Fruit fly (Drosophila melanogaster): Measurements from ENCODE around the gene CG1791.

CG1791 gene

dm6 chrX:9930882-9931281 lies 33.8 kb downstream of the CG1791 start, which contains the start of gene Idgf4:
Idgf4 (minus strand) TSS chrX:9930948.
- no peak for TF ChIP-seq ab (GFP tag; optimal IDR thresholded peaks at IDR 0.05)
- no peak for TF ChIP-seq rib (GFP tag; IDR thresholded peaks at IDR 0.05)
- no peak for TF ChIP-seq fd102C (GFP tag; optimal IDR thresholded peaks at IDR 0.05)
- TF ChIP-seq CG17612 (GFP tag; IDR thresholded peaks at IDR 0.05): no peak
- TF ChIP-seq ind (GFP tag; optimal IDR thresholded peaks at IDR 0.05): no peak
- peak; percentile 12 for TF ChIP-seq Hsf (GFP tag; optimal IDR thresholded peaks at IDR 0.05)
- TF ChIP-seq ci (GFP tag; IDR thresholded peaks at IDR 0.05): 0 out of 3 replicates have a peak, but pooled peaks have one; percentile 26
- no peak for TF ChIP-seq CG17385 (GFP tag; optimal IDR thresholded peaks at IDR 0.05)
- no peak for TF ChIP-seq tx (GFP tag; optimal IDR thresholded peaks at IDR 0.05)
- peak; percentile 70 for TF ChIP-seq psq (GFP tag; optimal IDR thresholded peaks at IDR 0.05)
- peak; percentile 7 for TF ChIP-seq salm (tag; optimal IDR thresholded peaks at IDR 0.05)
- TF ChIP-seq ATbp (GFP tag; optimal IDR thresholded peaks at IDR 0.05): peak; percentile 25
- no peak for TF ChIP-seq HLH54F (GFP tag; optimal IDR thresholded peaks at IDR 0.05)
- TF ChIP-seq sens (GFP tag): peak; percentile 72
- no peak for TF ChIP-seq hbn (GFP tag; IDR thresholded peaks at IDR 0.05; ENCODE audit: partially characterized antibody)
- peak; percentile 8 for TF ChIP-seq CG34376 (GFP tag; optimal IDR thresholded peaks at IDR 0.05)
- peak; percentile 16 for TF ChIP-seq grn (GFP tag; optimal IDR thresholded peaks at IDR 0.05)
- TF ChIP-seq CG7745 (tag; optimal IDR thresholded peaks at IDR 0.05): peak; percentile 41
- peak; percentile 2 for TF ChIP-seq CG11504 (tag; optimal IDR thresholded peaks at IDR 0.05)
- no peak for TF ChIP-seq CG32767 (GFP tag; IDR thresholded peaks at IDR 0.05)
- TF ChIP-seq Sox102F (GFP tag; optimal IDR thresholded peaks at IDR 0.05): peak; percentile 9
- TF ChIP-seq seq (GFP tag; IDR thresholded peaks at IDR 0.05): no peak
- TF ChIP-seq Deaf1 (tag; optimal IDR thresholded peaks at IDR 0.05): peak; percentile 16
- TF ChIP-seq CG34422 (GFP tag; IDR thresholded peaks at IDR 0.05): peak; percentile 16; the same call in 1 of the 3 replicates
- peak; percentile 26 for TF ChIP-seq gem (tag; optimal IDR thresholded peaks at IDR 0.05)
- TF ChIP-seq CG12744 (GFP tag; optimal IDR thresholded peaks at IDR 0.05): no peak
- TF ChIP-seq chif (GFP tag; optimal IDR thresholded peaks at IDR 0.05): peak in 1 of 2 experiments; percentile 4
- TF ChIP-seq CG13894 (tag; optimal IDR thresholded peaks at IDR 0.05): peak; percentile 22
- TF ChIP-seq Pdp1 (GFP tag; optimal IDR thresholded peaks at IDR 0.05): peak in 1 of 2 experiments; percentile 40
- peak; percentile 5 for TF ChIP-seq CG10209 (GFP tag; optimal IDR thresholded peaks at IDR 0.05)
- TF ChIP-seq D (optimal IDR thresholded peaks at IDR 0.05): no peak
- no peak for TF ChIP-seq D (GFP tag; optimal IDR thresholded peaks at IDR 0.05)
- TF ChIP-seq Hr3 (GFP tag; optimal IDR thresholded peaks at IDR 0.05): no peak
- peak; percentile 27 for TF ChIP-seq CG9932 (GFP tag; IDR thresholded peaks at IDR 0.05)
- peak; percentile 83 for TF ChIP-seq Med (GFP tag)
- no peak for TF ChIP-seq pb (GFP tag; optimal IDR thresholded peaks at IDR 0.05)
- TF ChIP-seq CG2875 (GFP tag; optimal IDR thresholded peaks at IDR 0.05): peak; percentile 18
- TF ChIP-seq Dip2 (GFP tag; IDR thresholded peaks at IDR 0.05): no peak
- TF ChIP-seq ham (GFP tag; IDR thresholded peaks at IDR 0.05): no peak
- no peak for TF ChIP-seq CG4424 (GFP tag; optimal IDR thresholded peaks at IDR 0.05)
- TF ChIP-seq bsh (GFP tag; optimal IDR thresholded peaks at IDR 0.05): peak in 1 of 2 experiments; percentile 41
- peak; percentile 51 for TF ChIP-seq sug (tag; optimal IDR thresholded peaks at IDR 0.05)
- TF ChIP-seq crol (GFP tag; IDR thresholded peaks at IDR 0.05): peak; percentile 83
- peak; percentile 12 for TF ChIP-seq CG2120 (GFP tag; optimal IDR thresholded peaks at IDR 0.05)
- no peak for TF ChIP-seq pnt (GFP tag; optimal IDR thresholded peaks at IDR 0.05)
- TF ChIP-seq repo (GFP tag; optimal IDR thresholded peaks at IDR 0.05): no peak
- TF ChIP-seq CG10565 (GFP tag; optimal IDR thresholded peaks at IDR 0.05): no peak
- TF ChIP-seq Drgx (GFP tag; IDR thresholded peaks at IDR 0.05): peak; percentile 41; the same call in 1 of the 2 replicates
- no peak for TF ChIP-seq CG1529 (GFP tag; optimal IDR thresholded peaks at IDR 0.05)
- no peak for TF ChIP-seq bab2 (GFP tag; optimal IDR thresholded peaks at IDR 0.05)
- TF ChIP-seq CG15514 (GFP tag; optimal IDR thresholded peaks at IDR 0.05): peak; percentile 9
- no peak for TF ChIP-seq CG42726 (GFP tag; IDR thresholded peaks at IDR 0.05; ENCODE audit: partially characterized antibody)

All from whole organism, embryonic.